Worm (Caenorhabditis elegans): ENCODE measurements around the gene hil-4.

DNA sequence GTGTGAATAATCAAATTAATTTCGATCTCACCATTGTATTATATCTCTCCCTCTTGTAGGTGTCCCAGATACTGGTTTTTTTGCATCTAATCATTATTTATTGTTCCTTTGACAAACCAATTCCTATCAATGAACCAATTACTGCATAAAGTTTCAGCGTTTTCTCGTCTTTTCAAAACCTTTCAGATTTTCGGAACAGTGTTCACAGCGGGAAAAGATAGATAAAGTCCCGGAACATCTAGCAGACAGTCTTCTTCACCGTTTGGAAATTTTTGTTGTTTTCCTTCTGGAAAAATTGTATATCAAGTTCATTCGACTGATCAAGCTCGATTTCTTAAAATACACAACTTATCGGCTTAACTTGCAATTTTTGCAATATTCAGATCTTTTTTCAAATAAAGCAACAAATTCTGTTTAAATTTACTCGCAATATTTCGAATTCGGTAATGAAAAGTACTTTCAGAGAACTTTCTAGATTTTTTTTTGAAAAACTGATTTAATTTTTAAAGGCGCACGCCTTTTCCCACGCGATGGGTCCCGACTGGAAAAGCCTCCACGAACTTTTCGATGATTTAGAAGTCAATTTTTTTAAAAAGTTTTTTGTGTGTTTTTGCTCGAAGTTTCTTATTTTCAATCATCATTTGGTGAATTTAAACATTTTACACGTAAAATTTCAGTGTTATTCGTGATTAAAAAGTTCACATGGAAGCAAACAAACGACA, 1.4 kb downstream of the hil-4 start, which contains the start of gene pgl-3:
- no peak for TF ChIP-seq mdl-1 (tag; optimal IDR thresholded peaks at IDR 0.05)
- no peak for TF ChIP-seq ama-1 (optimal IDR thresholded peaks at IDR 0.05)
- no peak for TF ChIP-seq hlh-4 (tag; optimal IDR thresholded peaks at IDR 0.05)
